Worm (Caenorhabditis elegans) whole organism, midembryonic: Measurements from ENCODE around the gene R07A4.3.

Source experiments
- T22C8.4 ChIP-seq: fragments of 200-800 bp; sonication (Bioruptor generic); IDR thresholded peaks from 2 replicates; pipeline ENCODE4 v1.3.6; 2022; ENCODE audit warnings: missing genetic modification characterization, missing compliant biosample characterization
- cog-1 ChIP-seq: sonication (generic microtip); optimal IDR thresholded peaks from 2 replicates; lab custom pipeline; 2016; ENCODE audit warnings: missing genetic modification characterization, missing compliant biosample characterization
- flt-1 ChIP-seq: fragments of 200-800 bp; sonication (Bioruptor generic); IDR thresholded peaks from 2 replicates; pipeline ENCODE4 v1.3.6; 2022; ENCODE audit warnings: missing genetic modification characterization, missing compliant biosample characterization
- klf-2 ChIP-seq: fragments of 200-800 bp; sonication (Bioruptor generic); conservative IDR thresholded peaks from 2 replicates; pipeline ENCODE4 v1.3.6; 2022; ENCODE audit warnings: missing genetic modification reagents, missing genetic modification characterization, missing compliant biosample characterization
- med-1 ChIP-seq: sonication (generic microtip); optimal IDR thresholded peaks from 2 replicates; lab custom pipeline; 2017; ENCODE audit warnings: missing genetic modification characterization, mild to moderate bottlenecking, missing compliant biosample characterization, antibody characterized with exemption, missing genetic modification reagents; ENCODE audit not compliant: insufficient read depth
- ref-1 ChIP-seq: fragments of 200-800 bp; sonication (Bioruptor generic); conservative IDR thresholded peaks from 2 replicates; pipeline ENCODE4 v1.3.6; 2022; ENCODE audit warnings: missing genetic modification reagents, missing genetic modification characterization, missing compliant biosample characterization
- tab-1 ChIP-seq: fragments of 200-800 bp; sonication (Bioruptor generic); IDR thresholded peaks from 2 replicates; pipeline ENCODE4 v1.3.6; 2022; ENCODE audit warnings: missing genetic modification characterization, missing compliant biosample characterization
- ztf-23 ChIP-seq: fragments of 200-800 bp; sonication (Bioruptor generic); IDR thresholded peaks from 2 replicates; pipeline ENCODE4 v1.3.6; 2022; ENCODE audit warnings: missing genetic modification reagents, missing genetic modification characterization, missing compliant biosample characterization
- ztf-29 ChIP-seq: fragments of 200-800 bp; sonication (Bioruptor generic); IDR thresholded peaks from 2 replicates; pipeline ENCODE4 v1.3.6; 2022; ENCODE audit warnings: missing genetic modification reagents, missing genetic modification characterization, missing compliant biosample characterization

DNA sequence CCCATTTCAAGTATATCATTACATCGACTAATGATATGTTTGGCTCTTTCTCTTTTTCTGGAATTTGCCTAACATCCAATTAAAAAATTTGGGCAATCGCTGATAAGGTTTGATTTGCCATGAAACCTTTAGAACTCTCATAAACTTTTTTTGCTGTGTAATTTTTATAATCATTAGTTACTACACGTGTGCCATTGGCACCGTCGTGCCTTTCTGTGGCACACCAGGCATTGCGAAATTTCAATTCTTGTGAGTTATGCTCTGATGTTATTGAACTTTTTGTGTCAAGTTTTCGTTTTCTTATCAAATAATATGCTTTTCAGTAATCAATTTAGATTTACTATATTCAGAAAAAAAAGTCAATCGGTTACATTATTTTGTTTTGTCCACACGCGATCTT is 7.5 kb downstream of the R07A4.3 start:
- TF ChIP-seq flt-1 (GFP tag; lab: Robert Waterston, UW) (no peak), ztf-29 (no peak), T22C8.4 (GFP tag; lab: Robert Waterston, UW) (no peak), tab-1 (no peak), klf-2 (no peak), ref-1 (GFP tag; lab: Robert Waterston, UW) (no peak), ztf-23 (GFP tag; lab: Robert Waterston, UW) (no peak), med-1 (GFP tag; lab: Kevin White, UChicago) (no peak), cog-1 (no peak)
